Fruit fly (Drosophila melanogaster): ENCODE measurements around the gene XRCC1.

Gene XRCC1

DNA sequence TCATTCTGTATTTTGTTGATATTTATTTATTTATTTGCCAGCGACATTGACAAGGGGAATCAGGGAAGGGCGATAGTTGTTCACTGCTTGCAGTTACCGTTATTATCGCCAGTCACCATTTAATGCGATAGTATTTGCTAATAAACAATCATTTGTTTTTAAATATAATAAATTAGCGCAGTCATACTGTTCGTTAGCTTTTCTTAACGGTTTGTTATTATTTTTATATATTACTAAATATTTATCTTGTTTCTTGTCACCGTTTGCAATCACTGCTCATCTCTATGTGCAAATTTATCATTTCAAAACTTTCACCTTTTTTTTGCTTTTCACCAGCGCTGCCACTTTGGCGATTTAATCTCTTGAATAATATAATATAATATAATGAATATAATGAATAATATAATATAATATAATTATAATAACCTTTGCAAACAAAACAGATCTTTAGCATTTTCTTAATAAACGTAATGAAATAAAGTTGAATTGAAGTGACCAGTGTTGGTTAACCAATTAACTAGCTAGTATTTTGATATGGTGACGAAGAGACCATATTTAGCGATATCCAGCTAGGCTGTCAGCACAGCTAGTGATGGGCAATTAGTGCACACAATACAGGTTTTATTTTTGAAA is at the start of gene XRCC1, which contains the start of gene CG3309:
Gene XRCC1, plus strand, starts transcription at position 611 of the 633 bp plus-strand sequence.
Gene CG3309, minus strand, starts transcription at position 82 of the 633 bp plus-strand sequence.
- TF ChIP-seq CG8478 (optimal IDR thresholded peaks at IDR 0.05) (no peak), CTCF (optimal IDR thresholded peaks at IDR 0.05) (no peak)

dm6 chrX:5285835-5286234 is 43.8 kb upstream of the XRCC1 start:
- TF ChIP-seq CG8478 (optimal IDR thresholded peaks at IDR 0.05) (no peak), CTCF (optimal IDR thresholded peaks at IDR 0.05) (no peak)

DNA sequence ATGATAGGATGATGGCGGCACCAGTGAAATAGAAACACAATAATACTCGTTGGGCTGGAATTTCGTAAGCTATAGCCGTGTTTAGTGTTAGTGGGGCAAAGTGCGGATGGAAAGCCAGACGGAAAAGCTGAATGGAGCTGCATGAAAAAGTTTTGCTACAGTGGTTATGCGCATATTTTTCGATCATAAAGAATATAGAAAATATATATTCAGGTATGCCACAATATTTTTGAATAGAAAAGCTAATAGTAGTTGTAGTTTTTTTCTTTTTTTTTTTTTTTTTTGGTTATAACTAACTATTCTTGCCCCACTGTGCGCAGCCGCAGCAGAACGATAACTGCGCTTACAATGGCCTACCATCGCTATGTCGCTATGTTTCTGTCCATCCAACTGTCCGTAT is 43.2 kb upstream of the XRCC1 start:
- no peak for TF ChIP-seq CG8478 (optimal IDR thresholded peaks at IDR 0.05)
- TF ChIP-seq CTCF (optimal IDR thresholded peaks at IDR 0.05): no peak

DNA sequence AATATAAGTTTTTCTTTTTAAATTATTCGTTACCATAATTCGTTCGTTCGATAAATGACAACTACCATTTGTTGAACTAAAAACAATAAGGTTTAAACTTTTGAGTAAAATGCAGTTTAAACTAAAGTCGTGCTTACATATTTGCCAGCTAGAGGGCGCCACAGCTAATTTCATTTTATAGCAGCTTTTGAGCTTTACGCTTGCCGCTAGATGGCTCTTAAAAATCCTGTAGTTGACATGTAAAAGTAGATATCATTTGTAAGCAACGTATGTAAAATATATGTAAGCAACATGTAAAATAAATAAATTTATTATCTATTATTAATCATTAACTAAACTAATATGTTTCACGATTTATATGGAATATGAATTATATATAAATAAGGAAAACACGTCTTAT is 40.0 kb upstream of the XRCC1 start:
- TF ChIP-seq CTCF (optimal IDR thresholded peaks at IDR 0.05): peak; percentile 71 to 88
- TF ChIP-seq CG8478 (optimal IDR thresholded peaks at IDR 0.05): no peak

- TF ChIP-seq CTCF (optimal IDR thresholded peaks at IDR 0.05): no peak
- no peak for TF ChIP-seq CG8478 (optimal IDR thresholded peaks at IDR 0.05)
Measured at dm6 chrX:5293141-5293540, 36.5 kb upstream of the XRCC1 start.

dm6 chrX:5295766-5296165 is 33.9 kb upstream of the XRCC1 start, which contains the start of gene CG42749:
CG42749 (plus strand) TSS chrX:5296066.
- TF ChIP-seq CTCF (optimal IDR thresholded peaks at IDR 0.05): no peak
- TF ChIP-seq CG8478 (optimal IDR thresholded peaks at IDR 0.05): no peak

- TF ChIP-seq CTCF (optimal IDR thresholded peaks at IDR 0.05) (no peak), CG8478 (optimal IDR thresholded peaks at IDR 0.05) (no peak)
Measured at dm6 chrX:5299957-5300356, 29.7 kb upstream of the XRCC1 start.

DNA sequence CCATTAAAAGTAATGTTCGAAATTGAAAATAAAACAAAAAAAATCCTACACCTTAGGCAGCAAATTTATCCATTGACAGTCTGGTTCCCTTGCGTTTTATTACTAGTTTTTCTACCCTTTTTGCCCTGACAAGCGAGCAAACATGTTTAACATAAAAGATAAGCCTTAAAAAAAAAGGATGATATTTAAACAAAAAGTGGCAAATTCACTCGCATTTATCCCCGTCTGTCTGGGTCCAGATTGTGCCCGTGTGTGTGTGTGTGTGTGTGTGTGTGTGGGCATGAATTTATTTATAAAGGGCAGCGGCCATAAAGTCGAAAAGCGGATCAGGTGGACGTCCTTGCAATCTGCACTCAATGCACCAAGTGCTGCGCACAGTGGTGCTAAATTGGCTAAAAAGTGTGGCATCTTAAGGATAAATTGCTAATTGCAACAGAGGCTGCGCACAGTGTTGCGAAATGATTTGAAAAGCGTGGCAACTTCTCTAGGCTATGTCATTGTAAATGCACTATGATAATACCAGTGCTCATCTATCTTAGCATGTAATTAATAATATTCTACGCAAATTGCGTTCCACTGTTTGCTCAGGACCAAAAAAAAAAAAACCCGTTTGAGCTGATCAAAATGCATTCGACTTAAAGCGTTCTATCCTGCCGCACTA is 28.9 kb upstream of the XRCC1 start:
- TF ChIP-seq CG8478 (optimal IDR thresholded peaks at IDR 0.05): no peak
- TF ChIP-seq CTCF (optimal IDR thresholded peaks at IDR 0.05): no peak

DNA sequence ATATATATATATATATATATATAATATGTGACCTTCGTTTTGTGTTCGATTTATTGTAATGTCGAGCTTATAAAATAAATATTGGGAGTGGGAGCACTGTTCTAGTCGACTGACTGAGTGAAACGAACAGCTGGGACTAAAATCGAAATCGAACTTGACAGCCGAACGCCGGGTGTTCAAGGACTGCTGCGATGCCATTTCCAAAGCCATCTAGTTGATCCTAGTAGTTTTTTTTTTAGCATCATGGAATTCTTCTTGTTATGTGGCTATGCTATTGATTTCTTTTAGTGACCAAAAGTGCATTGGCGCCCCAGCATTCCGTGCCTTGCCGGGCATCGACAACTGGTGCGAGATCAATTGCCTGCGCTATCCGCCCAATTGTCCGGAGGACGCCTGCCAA is 24.1 kb upstream of the XRCC1 start, which contains the start of gene CG3323:
Gene CG3323, minus strand, starts transcription at position 101 of the 400 bp plus-strand sequence.
- TF ChIP-seq CG8478 (optimal IDR thresholded peaks at IDR 0.05) (no peak), CTCF (optimal IDR thresholded peaks at IDR 0.05) (no peak)

DNA sequence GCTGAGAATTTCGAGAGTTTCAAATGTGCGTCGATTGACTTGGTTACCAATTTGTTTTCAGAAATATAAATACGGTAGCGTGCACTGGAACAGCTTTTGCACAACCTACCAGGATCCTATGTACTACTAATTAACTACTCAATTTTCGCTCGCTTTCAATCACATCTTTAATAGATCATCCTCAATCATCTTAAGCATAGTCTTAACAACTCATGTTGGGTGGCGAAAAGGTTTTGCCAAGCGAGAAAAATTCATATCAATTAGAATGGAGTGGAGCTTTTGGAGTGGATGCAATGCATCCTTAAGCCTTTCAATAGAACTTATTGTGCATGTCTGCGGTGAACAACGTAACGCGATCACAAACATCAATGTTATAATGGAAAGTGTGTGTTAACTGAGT is 22.4 kb upstream of the XRCC1 start, which contains the start of gene CG17764:
Gene CG17764, minus strand, starts transcription at position 101 of the 400 bp plus-strand sequence.
- TF ChIP-seq CTCF (optimal IDR thresholded peaks at IDR 0.05): no peak
- TF ChIP-seq CG8478 (optimal IDR thresholded peaks at IDR 0.05): no peak

dm6 chrX:5308963-5309362 is 20.7 kb upstream of the XRCC1 start, which contains the start of the genes Cdk7 and snf:
Cdk7 (minus strand) TSS chrX:5308983.
snf (plus strand) TSS chrX:5309242.
- TF ChIP-seq CTCF (optimal IDR thresholded peaks at IDR 0.05): no peak

- TF ChIP-seq CTCF (optimal IDR thresholded peaks at IDR 0.05) (no peak), CG8478 (optimal IDR thresholded peaks at IDR 0.05) (no peak)
Measured at dm6 chrX:5311838-5312339, 17.8 kb upstream of the XRCC1 start, which contains the start of the genes TrxT and dhd. TrxT (minus strand) TSS chrX:5311888. dhd (plus strand) TSS chrX:5312171.

- TF ChIP-seq CG8478 (optimal IDR thresholded peaks at IDR 0.05): no peak
Measured at dm6 chrX:5312958-5313357, 16.7 kb upstream of the XRCC1 start, which contains the start of gene CG4198. CG4198 (plus strand) TSS chrX:5313258.

DNA sequence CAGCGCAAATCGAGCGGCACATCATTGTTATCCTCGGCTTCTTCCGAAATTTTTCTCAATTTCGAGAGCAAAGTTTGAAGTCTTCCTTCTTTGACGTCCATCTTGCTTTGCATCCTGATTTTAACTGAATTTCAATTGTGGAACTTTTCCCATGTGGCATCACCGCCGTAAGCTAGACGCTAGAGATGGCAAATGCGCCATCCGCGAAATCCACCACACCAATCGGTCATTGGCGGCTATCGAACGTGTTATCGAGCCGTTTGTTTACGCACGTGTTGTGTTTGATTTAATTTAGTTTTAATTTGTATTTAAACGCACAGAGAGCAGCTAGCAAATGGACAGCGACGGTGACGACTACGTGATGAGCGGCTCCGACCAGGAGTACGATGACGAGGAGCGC is 12.5 kb upstream of the XRCC1 start, which contains the start of the genes CG15930 and Sas10:
Gene CG15930, minus strand, starts transcription at position 126 of the 400 bp plus-strand sequence.
Gene Sas10, plus strand, starts transcription at position 240 of the 400 bp plus-strand sequence.
- TF ChIP-seq CTCF (optimal IDR thresholded peaks at IDR 0.05) (no peak), CG8478 (optimal IDR thresholded peaks at IDR 0.05) (no peak)

- TF ChIP-seq CG8478 (optimal IDR thresholded peaks at IDR 0.05): no peak
- peak in 1 of 2 experiments; percentile 8 for TF ChIP-seq CTCF (optimal IDR thresholded peaks at IDR 0.05)
Measured at dm6 chrX:5322459-5322883, 7.2 kb upstream of the XRCC1 start, which contains the start of gene Rnp4F. Rnp4F (minus strand) TSS chrX:5322696.

All from S2 (cell line).